Worm (Caenorhabditis elegans) whole organism, mixed stage, embryonic: ENCODE results near the gene srh-27.

Experiments
- ceh-39 ChIP-seq: fragments of 150-350 bp; optimal IDR thresholded peaks from 2 replicates; lab custom pipeline; 2014; ENCODE audit warnings: missing biosample characterization, missing genetic modification characterization
- ces-1 ChIP-seq: fragments of 150-350 bp; optimal IDR thresholded peaks from 2 replicates; lab custom pipeline; 2014; ENCODE audit warnings: missing biosample characterization, missing genetic modification reagents, missing genetic modification characterization
- lin-32 ChIP-seq: fragments of 200-800 bp; sonication (Bioruptor generic); optimal IDR thresholded peaks from 2 replicates; lab custom pipeline; 2018; ENCODE audit warnings: mild to moderate bottlenecking, missing genetic modification characterization, missing compliant biosample characterization
- sptf-1 ChIP-seq: sonication (generic microtip); optimal IDR thresholded peaks from 2 replicates; lab custom pipeline; 2017; ENCODE audit warnings: mild to moderate bottlenecking, missing genetic modification characterization, moderate library complexity, missing compliant biosample characterization
- ztf-11 ChIP-seq: fragments of 150-350 bp; optimal IDR thresholded peaks from 2 replicates; lab custom pipeline; 2014; ENCODE audit warnings: missing biosample characterization, missing genetic modification characterization

DNA sequence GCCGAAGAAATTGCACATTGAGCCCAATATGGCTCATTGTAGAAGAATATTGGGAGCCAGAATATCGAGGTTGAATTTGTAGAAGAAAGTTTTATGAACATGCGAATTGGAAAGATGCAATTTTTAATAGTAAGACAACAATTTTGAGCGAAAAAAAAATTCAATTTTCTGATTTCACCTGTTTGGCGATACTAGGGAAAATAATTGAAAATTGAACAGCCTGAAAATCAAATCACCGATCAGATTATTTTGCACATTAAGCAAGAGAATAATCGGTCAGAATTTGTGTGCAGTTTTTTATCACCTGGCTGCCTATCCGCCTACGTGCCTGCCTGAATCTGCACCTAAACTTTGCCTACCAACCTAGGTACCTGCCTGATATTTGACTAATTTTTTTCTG, 27.9 kb upstream of the srh-27 start, which contains the start of gene sre-26:
- no peak for TF ChIP-seq sptf-1 (tag; lab: Kevin White, UChicago)
- TF ChIP-seq ces-1 (GFP tag; lab: Kevin White, UChicago), result no peak
- TF ChIP-seq lin-32 (GFP tag; lab: Kevin White, UChicago), result no peak
- TF ChIP-seq ztf-11 (tag; lab: Kevin White, UChicago), result no peak
- no peak for TF ChIP-seq ceh-39
